Worm (Caenorhabditis elegans) whole organism, mixed stage, embryonic: ENCODE measurements around the gene F13B9.2.

ENCODE experiments used
- nhr-237 ChIP-seq: fragments of 150-350 bp; optimal IDR thresholded peaks from 2 replicates; lab custom pipeline; 2014; ENCODE audit warnings: missing biosample characterization, missing genetic modification characterization
- snpc-4 ChIP-seq: fragments of 150-350 bp; optimal IDR thresholded peaks from 2 replicates; lab custom pipeline; 2014; ENCODE audit warnings: missing biosample characterization, missing genetic modification characterization

DNA sequence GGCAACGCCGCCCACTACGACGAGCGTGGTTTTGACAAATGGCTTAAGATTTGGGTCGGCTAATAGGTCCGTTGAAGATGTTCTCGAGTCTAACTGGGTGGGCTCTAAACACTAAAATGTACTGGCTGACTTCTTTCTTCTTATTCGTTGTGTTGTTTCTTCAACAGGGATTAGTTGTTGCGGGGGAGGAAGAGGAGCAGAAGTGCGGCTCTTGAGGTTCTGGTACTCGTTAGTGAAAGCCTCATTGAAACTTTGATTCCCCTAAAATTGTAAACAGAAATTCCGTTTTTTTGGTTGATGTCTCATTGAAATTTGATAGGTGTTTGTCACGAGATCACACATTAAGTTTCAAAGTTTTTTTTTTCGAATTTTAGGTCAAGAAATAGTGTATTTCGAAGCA, 25.3 kb downstream of the F13B9.2 start:
- no peak for TF ChIP-seq snpc-4
- no peak for TF ChIP-seq nhr-237 (tag; lab: Kevin White, UChicago)
